Worm (Caenorhabditis elegans): Measurements from ENCODE around the gene R12B2.8.

The R12B2.8 gene

ce11 chrIII:5853240-5853639, 29.5 kb downstream of the R12B2.8 start, which contains the start of gene ddx-23 (continued):
- TF ChIP-seq B0019.2 (GFP tag; conservative IDR thresholded peaks at IDR 0.05) (no peak), hsf-1 (GFP tag; IDR thresholded peaks at IDR 0.05) (no peak; the same call in 1 of the 2 replicates), unc-62 (GFP tag; optimal IDR thresholded peaks at IDR 0.05) (no peak), madf-6 (GFP tag; IDR thresholded peaks at IDR 0.05) (peak; percentile 68), die-1 (tag; optimal IDR thresholded peaks at IDR 0.05) (no peak), pbrm-1 (GFP tag; IDR thresholded peaks at IDR 0.05) (0 out of 2 replicates have a peak, but pooled peaks have one; percentile 37), ztf-18 (tag; optimal IDR thresholded peaks at IDR 0.05) (peak; percentile 15), aptf-3 (GFP tag; IDR thresholded peaks at IDR 0.05) (0 out of 2 replicates have a peak, but pooled peaks have one; percentile 51), Y79H2A.3 (GFP tag; conservative IDR thresholded peaks at IDR 0.05) (no peak), B0035.1 (tag; optimal IDR thresholded peaks at IDR 0.05) (no peak), egrh-3 (GFP tag; IDR thresholded peaks at IDR 0.05) (no peak), F39B2.1 (GFP tag; IDR thresholded peaks at IDR 0.05) (peak; percentile 68; the same call in 1 of the 2 replicates), nhr-27 (tag; optimal IDR thresholded peaks at IDR 0.05) (no peak)

- TF ChIP-seq cebp-1 (GFP tag; IDR thresholded peaks at IDR 0.05) (peak; percentile 68; the same call in 1 of the 2 replicates), cebp-1 (tag; optimal IDR thresholded peaks at IDR 0.05) (peak; percentile 94), T26A5.8 (tag; optimal IDR thresholded peaks at IDR 0.05) (no peak), Y79H2A.3 (GFP tag; conservative IDR thresholded peaks at IDR 0.05) (no peak), madf-6 (GFP tag; IDR thresholded peaks at IDR 0.05) (peak; percentile 62; the same call in 1 of the 2 replicates), B0261.1 (tag; optimal IDR thresholded peaks at IDR 0.05) (no peak), nhr-27 (tag; optimal IDR thresholded peaks at IDR 0.05) (no peak), ztf-3 (GFP tag; optimal IDR thresholded peaks at IDR 0.05) (no peak), tbx-9 (tag; optimal IDR thresholded peaks at IDR 0.05; ENCODE audit: borderline replicate concordance) (no peak), hsf-1 (GFP tag; IDR thresholded peaks at IDR 0.05) (peak; percentile 77), ztf-22 (GFP tag; optimal IDR thresholded peaks at IDR 0.05) (no peak), zfh-2 (GFP tag; conservative IDR thresholded peaks at IDR 0.05) (no peak), him-1 (tag; optimal IDR thresholded peaks at IDR 0.05) (no peak), F57C9.4 (tag; optimal IDR thresholded peaks at IDR 0.05) (no peak), lag-1 (GFP tag; IDR thresholded peaks at IDR 0.05) (no peak), attf-5 (GFP tag; optimal IDR thresholded peaks at IDR 0.05) (peak; percentile 64), F10E7.11 (tag; optimal IDR thresholded peaks at IDR 0.05) (no peak), egrh-3 (GFP tag; IDR thresholded peaks at IDR 0.05) (no peak), hmg-1.2 (GFP tag; IDR thresholded peaks at IDR 0.05) (peak; percentile 37; the same call in 1 of the 2 replicates), F57A8.1 (GFP tag; optimal IDR thresholded peaks at IDR 0.05) (no peak), snpc-1.1 (tag; optimal IDR thresholded peaks at IDR 0.05; ENCODE audit: insufficient read depth) (no peak), atf-7 (tag; optimal IDR thresholded peaks at IDR 0.05) (no peak), efl-1 (GFP tag; optimal IDR thresholded peaks at IDR 0.05) (peak; percentile 70), bed-1 (GFP tag; IDR thresholded peaks at IDR 0.05) (no peak), F37B4.10 (GFP tag; IDR thresholded peaks at IDR 0.05) (no peak), nfya-1 (tag; optimal IDR thresholded peaks at IDR 0.05; ENCODE audit: borderline replicate concordance, insufficient read depth) (no peak), egl-44 (GFP tag; IDR thresholded peaks at IDR 0.05) (no peak), nhr-179 (tag; optimal IDR thresholded peaks at IDR 0.05) (no peak), sptf-2 (GFP tag; optimal IDR thresholded peaks at IDR 0.05) (no peak), dpl-1 (GFP tag; optimal IDR thresholded peaks at IDR 0.05) (peak; percentile 81), snpc-4 (GFP tag; optimal IDR thresholded peaks at IDR 0.05) (no peak), snpc-4 (tag; optimal IDR thresholded peaks at IDR 0.05) (peak in 3 of 4 experiments; percentile 19 to 30 (median 22)), mcd-1 (GFP tag; IDR thresholded peaks at IDR 0.05) (peak; percentile 58), Y53F4B.3 (GFP tag; IDR thresholded peaks at IDR 0.05) (no peak), F39B2.1 (GFP tag; IDR thresholded peaks at IDR 0.05) (no peak), chd-7 (tag; optimal IDR thresholded peaks at IDR 0.05) (no peak), aptf-2 (GFP tag; conservative IDR thresholded peaks at IDR 0.05) (no peak), ceh-58 (GFP tag; IDR thresholded peaks at IDR 0.05) (no peak), repo-1 (tag; optimal IDR thresholded peaks at IDR 0.05) (no peak), nhr-80 (tag; optimal IDR thresholded peaks at IDR 0.05) (peak; percentile 11)
These were observed 32.0 kb downstream of the R12B2.8 start, which contains the start of the genes cct-6 and alh-9 for ce11 chrIII:5855637-5856179. Gene cct-6 (minus strand): TSS chrIII:5855687. Gene alh-9 (plus strand): TSS chrIII:5856018.

All from whole organism, young adult.